Worm (Caenorhabditis elegans) whole organism, young adult: ENCODE data around the gene dpy-20.
A peak's percentile ranks its signal among the peaks of the same experiment; 100 is the strongest.

Experiments used
- F37B4.10 ChIP-seq: fragments of 200-800 bp; sonication (Bioruptor generic); IDR thresholded peaks from 2 replicates; pipeline ENCODE4 v1.3.6; 2022; ENCODE audit warnings: missing genetic modification characterization, missing compliant biosample characterization
- atf-7 ChIP-seq: sonication (generic microtip); optimal IDR thresholded peaks from 2 replicates; lab custom pipeline; 2017; ENCODE audit warnings: mild to moderate bottlenecking, missing genetic modification characterization, missing compliant biosample characterization
- dox-1 ChIP-seq: fragments of 200-800 bp; sonication (Bioruptor generic); IDR thresholded peaks from 2 replicates; pipeline ENCODE4 v1.3.6; 2022; ENCODE audit warnings: missing genetic modification reagents, missing genetic modification characterization, missing compliant biosample characterization
- efl-1 ChIP-seq: fragments of 150-350 bp; optimal IDR thresholded peaks from 2 replicates; lab custom pipeline; 2014; ENCODE audit warnings: missing biosample characterization, missing genetic modification reagents, missing genetic modification characterization
- pha-4 ChIP-seq: fragments of 150-350 bp; sonication (generic microtip); optimal IDR thresholded peaks from 2 replicates; lab custom pipeline; 2014; ENCODE audit warnings: missing biosample characterization, missing genetic modification reagents, missing genetic modification characterization
- snpc-1.3 ChIP-seq: sonication (generic microtip); optimal IDR thresholded peaks from 2 replicates; lab custom pipeline; 2017; ENCODE audit warnings: missing genetic modification characterization, mild to moderate bottlenecking, missing compliant biosample characterization, antibody characterized with exemption, moderate library complexity, missing genotype, missing genetic modification reagents; ENCODE audit not compliant: insufficient read depth
- tbx-9 ChIP-seq: sonication (generic microtip); optimal IDR thresholded peaks from 2 replicates; lab custom pipeline; 2016; ENCODE audit warnings: borderline replicate concordance, missing genetic modification characterization, inconsistent platforms, missing compliant biosample characterization
- tlf-1 ChIP-seq: fragments of 200-800 bp; sonication (Bioruptor generic); optimal IDR thresholded peaks from 2 replicates; lab custom pipeline; 2018; ENCODE audit warnings: mild to moderate bottlenecking, missing genetic modification characterization, missing compliant biosample characterization
- unc-130 ChIP-seq: sonication (generic microtip); optimal IDR thresholded peaks from 2 replicates; lab custom pipeline; 2016; ENCODE audit warnings: missing genetic modification reagents, missing genetic modification characterization, missing compliant biosample characterization
- unc-62 ChIP-seq: fragments of 150-350 bp; optimal IDR thresholded peaks from 2 replicates; lab custom pipeline; 2014; ENCODE audit warnings: missing biosample characterization, missing genetic modification reagents, missing genetic modification characterization

ce11 chrIV:11659794-11660312 lies 40.8 kb downstream of the dpy-20 start, which contains the start of gene ZK792.1:
- TF ChIP-seq efl-1 (GFP tag; lab: Kevin White, UChicago): peak; percentile 62
- no peak for TF ChIP-seq unc-130
- no peak for TF ChIP-seq tbx-9
- no peak for TF ChIP-seq atf-7 (tag; lab: Kevin White, UChicago)
- TF ChIP-seq snpc-1.3 (tag; lab: Kevin White, UChicago): no peak
- no peak for TF ChIP-seq unc-62 (GFP tag; lab: Kevin White, UChicago)
- TF ChIP-seq pha-4: no peak
- no peak for TF ChIP-seq F37B4.10 (GFP tag; lab: Robert Waterston, UW)
- TF ChIP-seq dox-1 (GFP tag; lab: Robert Waterston, UW): no peak
- TF ChIP-seq tlf-1 (GFP tag; lab: Kevin White, UChicago): no peak
